Worm (Caenorhabditis elegans) whole organism, late embryonic: ENCODE data around the gene Y37H2A.14.

Experiments
- C08G9.2 ChIP-seq: sonication (generic microtip); optimal IDR thresholded peaks from 2 replicates; lab custom pipeline; 2016; ENCODE audit warnings: mild to moderate bottlenecking, missing genetic modification characterization, moderate library complexity, missing compliant biosample characterization
- K02D7.2 ChIP-seq: sonication (generic microtip); optimal IDR thresholded peaks from 2 replicates; lab custom pipeline; 2017; ENCODE audit warnings: mild to moderate bottlenecking, missing genetic modification characterization, missing compliant biosample characterization
- K09A11.1 ChIP-seq: sonication (generic microtip); optimal IDR thresholded peaks from 2 replicates; lab custom pipeline; 2017; ENCODE audit warnings: antibody characterized with exemption, mild to moderate bottlenecking, missing genetic modification characterization, missing compliant biosample characterization; ENCODE audit not compliant: insufficient read depth
- T23F11.4 ChIP-seq: fragments of 200-800 bp; sonication (Bioruptor generic); optimal IDR thresholded peaks from 2 replicates; lab custom pipeline; 2018; ENCODE audit warnings: mild to moderate bottlenecking, missing genetic modification characterization, missing compliant biosample characterization
- Y22D7AL.16 ChIP-seq: sonication (generic microtip); optimal IDR thresholded peaks from 2 replicates; lab custom pipeline; 2016; ENCODE audit warnings: missing genetic modification characterization, missing compliant biosample characterization
- ahr-1 ChIP-seq: sonication (generic microtip); optimal IDR thresholded peaks from 2 replicates; lab custom pipeline; 2016; ENCODE audit warnings: missing genetic modification characterization, missing compliant biosample characterization
- ama-1 ChIP-seq: fragments of 150-350 bp; optimal IDR thresholded peaks from 2 replicates; lab custom pipeline; 2014
- ceh-14 ChIP-seq: sonication (generic microtip); optimal IDR thresholded peaks from 2 replicates; lab custom pipeline; 2016; ENCODE audit warnings: missing genotype, missing genetic modification characterization, missing compliant biosample characterization
- ceh-2 ChIP-seq: sonication (generic microtip); optimal IDR thresholded peaks from 2 replicates; lab custom pipeline; 2016; ENCODE audit warnings: missing genotype, missing genetic modification characterization, missing compliant biosample characterization
- ceh-34 ChIP-seq: sonication (generic microtip); optimal IDR thresholded peaks from 2 replicates; lab custom pipeline; 2016; ENCODE audit warnings: mild to moderate bottlenecking, missing genetic modification characterization, missing compliant biosample characterization
- ceh-48 ChIP-seq: sonication (generic microtip); optimal IDR thresholded peaks from 2 replicates; lab custom pipeline; 2016; ENCODE audit warnings: missing genetic modification characterization, inconsistent platforms, missing compliant biosample characterization
- ceh-6 ChIP-seq: fragments of 200-800 bp; sonication (Bioruptor generic); optimal IDR thresholded peaks from 2 replicates; lab custom pipeline; 2018; ENCODE audit warnings: mild to moderate bottlenecking, missing genetic modification characterization, missing compliant biosample characterization
- che-1 ChIP-seq: sonication (generic microtip); optimal IDR thresholded peaks from 2 replicates; lab custom pipeline; 2016; ENCODE audit warnings: mild to moderate bottlenecking, missing genetic modification characterization, missing compliant biosample characterization
- dmd-4 ChIP-seq: sonication (generic microtip); optimal IDR thresholded peaks from 2 replicates; lab custom pipeline; 2016; ENCODE audit warnings: borderline replicate concordance, missing genetic modification characterization, missing compliant biosample characterization
- dve-1 ChIP-seq: sonication (generic microtip); optimal IDR thresholded peaks from 2 replicates; lab custom pipeline; 2017; ENCODE audit warnings: antibody characterized with exemption, mild to moderate bottlenecking, missing genetic modification characterization, missing compliant biosample characterization
- elt-2 ChIP-seq: sonication (generic microtip); optimal IDR thresholded peaks from 2 replicates; lab custom pipeline; 2016; ENCODE audit warnings: missing genetic modification reagents, missing genetic modification characterization, missing compliant biosample characterization
- elt-4 ChIP-seq: sonication (generic microtip); optimal IDR thresholded peaks from 2 replicates; lab custom pipeline; 2016; ENCODE audit warnings: missing genetic modification characterization, missing compliant biosample characterization
- eyg-1 ChIP-seq: sonication (generic microtip); optimal IDR thresholded peaks from 2 replicates; lab custom pipeline; 2016; ENCODE audit warnings: missing genotype, missing genetic modification characterization, missing compliant biosample characterization
- fkh-10 ChIP-seq: fragments of 150-350 bp; optimal IDR thresholded peaks from 2 replicates; lab custom pipeline; 2014; ENCODE audit warnings: missing biosample characterization, missing genetic modification reagents, missing genetic modification characterization
- fkh-6 ChIP-seq: sonication (generic microtip); optimal IDR thresholded peaks from 2 replicates; lab custom pipeline; 2016; ENCODE audit warnings: missing genetic modification characterization, missing compliant biosample characterization
- gmeb-2 ChIP-seq: sonication (generic microtip); optimal IDR thresholded peaks from 2 replicates; lab custom pipeline; 2016; ENCODE audit warnings: missing genetic modification characterization, inconsistent platforms, missing compliant biosample characterization
- hlh-13 ChIP-seq: fragments of 200-800 bp; sonication (Bioruptor generic); optimal IDR thresholded peaks from 2 replicates; lab custom pipeline; 2018; ENCODE audit warnings: mild to moderate bottlenecking, missing genetic modification characterization, missing compliant biosample characterization
- hlh-8 ChIP-seq: sonication (generic microtip); optimal IDR thresholded peaks from 2 replicates; lab custom pipeline; 2016; ENCODE audit warnings: missing genotype, missing genetic modification characterization, missing compliant biosample characterization
- lin-11 ChIP-seq: fragments of 200-800 bp; sonication (Bioruptor generic); optimal IDR thresholded peaks from 2 replicates; lab custom pipeline; 2018; ENCODE audit warnings: mild to moderate bottlenecking, missing genetic modification characterization, missing compliant biosample characterization
- madf-2 ChIP-seq: sonication (generic microtip); optimal IDR thresholded peaks from 2 replicates; lab custom pipeline; 2017; ENCODE audit warnings: missing genetic modification characterization, missing compliant biosample characterization
- mec-3 ChIP-seq: sonication (generic microtip); optimal IDR thresholded peaks from 2 replicates; lab custom pipeline; 2016; ENCODE audit warnings: borderline replicate concordance, missing genetic modification characterization, missing compliant biosample characterization
- nhr-11 ChIP-seq: fragments of 150-350 bp; optimal IDR thresholded peaks from 2 replicates; lab custom pipeline; 2014; ENCODE audit warnings: missing biosample characterization, missing genetic modification characterization
- odd-2 ChIP-seq: sonication (generic microtip); optimal IDR thresholded peaks from 2 replicates; lab custom pipeline; 2017; ENCODE audit warnings: antibody characterized with exemption, mild to moderate bottlenecking, missing genetic modification characterization, missing compliant biosample characterization
- pag-3 ChIP-seq: sonication (generic microtip); optimal IDR thresholded peaks from 2 replicates; lab custom pipeline; 2016; ENCODE audit warnings: missing compliant biosample characterization, missing genetic modification characterization, borderline replicate concordance
- pat-9 ChIP-seq: fragments of 200-800 bp; sonication (Bioruptor generic); optimal IDR thresholded peaks from 2 replicates; lab custom pipeline; 2018; ENCODE audit warnings: mild to moderate bottlenecking, missing genetic modification characterization, moderate library complexity, missing compliant biosample characterization
- pha-2 ChIP-seq: sonication (generic microtip); optimal IDR thresholded peaks from 2 replicates; lab custom pipeline; 2017; ENCODE audit warnings: mild to moderate bottlenecking, missing genetic modification characterization, missing compliant biosample characterization
- pha-4 ChIP-seq: fragments of 150-350 bp; optimal IDR thresholded peaks from 2 replicates; lab custom pipeline; 2018; ENCODE audit warnings: missing biosample characterization, missing genetic modification reagents, missing genetic modification characterization
- pqm-1 ChIP-seq: sonication (generic microtip); optimal IDR thresholded peaks from 2 replicates; lab custom pipeline; 2016; ENCODE audit warnings: missing genetic modification characterization, missing compliant biosample characterization
- ref-2 ChIP-seq: sonication (generic microtip); optimal IDR thresholded peaks from 2 replicates; lab custom pipeline; 2016; ENCODE audit warnings: missing genetic modification characterization, missing compliant biosample characterization
- rnt-1 ChIP-seq: sonication (generic microtip); optimal IDR thresholded peaks from 2 replicates; lab custom pipeline; 2016; ENCODE audit warnings: missing genetic modification characterization, missing compliant biosample characterization
- sdc-2 ChIP-seq: sonication (generic microtip); optimal IDR thresholded peaks from 2 replicates; lab custom pipeline; 2016; ENCODE audit warnings: missing genotype, missing genetic modification characterization, missing compliant biosample characterization
- sox-2 ChIP-seq: fragments of 200-800 bp; sonication (Bioruptor generic); IDR thresholded peaks from 2 replicates; pipeline ENCODE4 v1.3.6; 2022; ENCODE audit warnings: missing genetic modification reagents, missing genetic modification characterization, missing compliant biosample characterization
- tbx-7 ChIP-seq: sonication (generic microtip); optimal IDR thresholded peaks from 2 replicates; lab custom pipeline; 2016; ENCODE audit warnings: missing genotype, missing genetic modification characterization, missing compliant biosample characterization
- unc-42 ChIP-seq: sonication (generic microtip); optimal IDR thresholded peaks from 2 replicates; lab custom pipeline; 2016; ENCODE audit warnings: missing genotype, missing genetic modification characterization, missing compliant biosample characterization
- unc-55 ChIP-seq: sonication (generic microtip); optimal IDR thresholded peaks from 2 replicates; lab custom pipeline; 2017; ENCODE audit warnings: missing biosample characterization, missing genetic modification reagents, missing genetic modification characterization

Y37H2A.14 gene

DNA sequence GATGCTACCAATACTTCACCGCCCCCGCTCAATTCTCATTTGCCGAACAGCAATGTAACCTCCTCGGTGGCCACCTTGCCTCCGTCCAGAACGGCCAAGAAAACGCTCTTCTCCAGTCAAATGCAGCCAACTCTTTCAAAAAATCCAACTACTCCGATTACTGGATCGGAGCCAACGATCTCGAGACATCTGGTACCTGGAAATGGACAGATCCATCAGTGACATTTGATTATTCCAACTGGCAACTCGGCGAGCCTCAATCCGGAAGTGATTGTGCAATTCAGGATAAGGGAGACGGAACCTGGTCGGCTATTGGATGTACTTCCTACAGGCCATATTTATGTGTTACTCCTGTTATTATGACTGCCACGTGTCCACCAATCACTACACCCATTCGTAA is 14.6 kb downstream of the Y37H2A.14 start:
- no peak for TF ChIP-seq pqm-1 (tag; lab: Kevin White, UChicago)
- TF ChIP-seq dve-1 (tag; lab: Kevin White, UChicago) = no peak
- no peak for TF ChIP-seq hlh-13 (GFP tag; lab: Kevin White, UChicago)
- no peak for TF ChIP-seq K09A11.1 (tag; lab: Kevin White, UChicago)
- no peak for TF ChIP-seq sox-2 (GFP tag; lab: Robert Waterston, UW)
- no peak for TF ChIP-seq pat-9 (tag; lab: Kevin White, UChicago)
- TF ChIP-seq hlh-8 (tag; lab: Kevin White, UChicago) = no peak
- TF ChIP-seq fkh-10 (GFP tag; lab: Kevin White, UChicago) = no peak
- TF ChIP-seq K02D7.2 (tag; lab: Kevin White, UChicago) = no peak
- TF ChIP-seq pha-4 (tag; lab: Kevin White, UChicago) = no peak
- TF ChIP-seq dmd-4 = no peak
- no peak for TF ChIP-seq unc-42 (tag; lab: Kevin White, UChicago)
- TF ChIP-seq mec-3 = no peak
- TF ChIP-seq, all 69 proteins: peak for 0

DNA sequence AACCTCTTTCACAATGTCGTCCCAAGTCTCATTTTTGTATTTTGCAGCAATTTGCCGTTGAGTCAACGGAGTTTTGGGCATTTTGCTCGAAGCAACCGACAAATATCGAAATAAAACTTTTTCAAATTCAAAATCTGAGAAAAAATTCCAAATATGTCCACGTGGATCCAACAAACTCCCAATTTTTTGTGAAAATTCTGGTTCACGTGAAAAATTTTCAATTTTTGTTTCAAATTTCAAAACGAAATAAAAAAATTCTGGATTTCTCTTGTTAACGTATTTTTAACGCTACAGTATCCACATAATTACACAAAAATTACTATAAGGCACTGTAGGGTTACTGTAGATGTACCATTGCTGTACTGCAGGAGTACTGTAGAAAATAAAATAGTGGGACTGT is 17.7 kb downstream of the Y37H2A.14 start, which contains the start of gene C14A6.13:
Gene C14A6.13 (minus strand): TSS at position 101 of the 400 bp plus-strand sequence.
- TF ChIP-seq rnt-1 (tag; lab: Kevin White, UChicago) = no peak
- TF ChIP-seq unc-55 = no peak
- no peak for TF ChIP-seq ceh-34 (tag; lab: Kevin White, UChicago)
- TF ChIP-seq ref-2 (tag; lab: Kevin White, UChicago) = no peak
- TF ChIP-seq odd-2 (tag; lab: Kevin White, UChicago) = no peak
- TF ChIP-seq sox-2 (GFP tag; lab: Robert Waterston, UW) = no peak
- TF ChIP-seq dmd-4 = no peak
- TF ChIP-seq fkh-6 (tag; lab: Kevin White, UChicago) = no peak
- TF ChIP-seq gmeb-2 (tag; lab: Kevin White, UChicago) = no peak
- no peak for TF ChIP-seq eyg-1 (tag; lab: Kevin White, UChicago)
- TF ChIP-seq ama-1 (lab: Kevin White, UChicago) = no peak
- no peak for TF ChIP-seq che-1
- no peak for TF ChIP-seq madf-2 (tag; lab: Kevin White, UChicago)
- TF ChIP-seq ahr-1 (tag; lab: Kevin White, UChicago) = no peak
- no peak for TF ChIP-seq pag-3 (tag; lab: Kevin White, UChicago)
- TF ChIP-seq lin-11 = no peak
- no peak for TF ChIP-seq pha-4 (tag; lab: Kevin White, UChicago)
- TF ChIP-seq unc-42 (tag; lab: Kevin White, UChicago) = no peak
- TF ChIP-seq nhr-11 (tag; lab: Kevin White, UChicago) = no peak

- TF ChIP-seq elt-4 (tag; lab: Kevin White, UChicago) (no peak), C08G9.2 (tag; lab: Kevin White, UChicago) (no peak)
Measured at ce11 chrV:18162568-18162967, 19.0 kb downstream of the Y37H2A.14 start, which contains the start of gene C14A6.12. Gene C14A6.12 (minus strand): TSS chrV:18162668.

- TF ChIP-seq ceh-6 (GFP tag; lab: Kevin White, UChicago) (no peak), ama-1 (lab: Kevin White, UChicago) (no peak), sdc-2 (tag; lab: Kevin White, UChicago) (no peak), pha-2 (tag; lab: Kevin White, UChicago) (no peak), ceh-2 (tag; lab: Kevin White, UChicago) (no peak), dve-1 (tag; lab: Kevin White, UChicago) (no peak), elt-2 (tag; lab: Kevin White, UChicago) (no peak), elt-4 (tag; lab: Kevin White, UChicago) (no peak), K02D7.2 (tag; lab: Kevin White, UChicago) (no peak), tbx-7 (tag; lab: Kevin White, UChicago) (no peak), ceh-14 (tag; lab: Kevin White, UChicago) (no peak), T23F11.4 (no peak), pha-4 (tag; lab: Kevin White, UChicago) (no peak), hlh-13 (GFP tag; lab: Kevin White, UChicago) (no peak), rnt-1 (tag; lab: Kevin White, UChicago) (no peak), ceh-48 (tag; lab: Kevin White, UChicago) (no peak), Y22D7AL.16 (tag; lab: Kevin White, UChicago) (no peak)
Measured at ce11 chrV:18163434-18163833, 19.9 kb downstream of the Y37H2A.14 start.
